Worm (Caenorhabditis elegans) whole organism, L2 larva: Measurements from ENCODE around the gene srw-82.

Experiments
- C34F6.9 ChIP-seq: fragments of 150-350 bp; optimal IDR thresholded peaks from 2 replicates; lab custom pipeline; 2014; ENCODE audit warnings: missing biosample characterization, missing genetic modification characterization
- F13H6.1 ChIP-seq: sonication (generic microtip); optimal IDR thresholded peaks from 2 replicates; lab custom pipeline; 2016; ENCODE audit warnings: missing genetic modification characterization, missing compliant biosample characterization
- R02D3.7 ChIP-seq: fragments of 150-350 bp; optimal IDR thresholded peaks from 2 replicates; lab custom pipeline; 2014; ENCODE audit warnings: missing biosample characterization, missing genetic modification characterization
- Y55F3AM.14 ChIP-seq: fragments of 200-800 bp; sonication (Bioruptor generic); optimal IDR thresholded peaks from 2 replicates; lab custom pipeline; 2018; ENCODE audit warnings: mild to moderate bottlenecking, missing genetic modification characterization, missing compliant biosample characterization
- ZK546.5 ChIP-seq: sonication (generic microtip); optimal IDR thresholded peaks from 2 replicates; lab custom pipeline; 2017; ENCODE audit warnings: missing biosample characterization, missing genetic modification characterization
- alr-1 ChIP-seq: fragments of 150-350 bp; optimal IDR thresholded peaks from 2 replicates; lab custom pipeline; 2014; ENCODE audit warnings: missing biosample characterization, missing genetic modification characterization
- ama-1 ChIP-seq: fragments of 150-350 bp; optimal IDR thresholded peaks from 2 replicates; lab custom pipeline; 2018; ENCODE audit warnings: inconsistent platforms
- blmp-1 ChIP-seq: sonication (generic microtip); optimal IDR thresholded peaks from 2 replicates; lab custom pipeline; 2017; ENCODE audit warnings: missing genetic modification characterization, mild to moderate bottlenecking, missing compliant biosample characterization, antibody characterized with exemption, moderate library complexity; ENCODE audit not compliant: insufficient read depth
- ceh-16 ChIP-seq: fragments of 150-350 bp; optimal IDR thresholded peaks from 2 replicates; lab custom pipeline; 2014; ENCODE audit warnings: missing biosample characterization, missing genetic modification characterization
- crh-2 ChIP-seq: sonication (generic microtip); optimal IDR thresholded peaks from 2 replicates; lab custom pipeline; 2017; ENCODE audit warnings: missing biosample characterization, missing genetic modification characterization
- dmd-4 ChIP-seq: sonication (generic microtip); optimal IDR thresholded peaks from 2 replicates; lab custom pipeline; 2017; ENCODE audit warnings: missing biosample characterization, missing genetic modification characterization
- egl-27 ChIP-seq: sonication (generic microtip); optimal IDR thresholded peaks from 3 replicates; lab custom pipeline; 2017; ENCODE audit warnings: missing biosample characterization, missing genetic modification reagents, missing genetic modification characterization
- elt-1 ChIP-seq: fragments of 150-350 bp; optimal IDR thresholded peaks from 2 replicates; lab custom pipeline; 2014; ENCODE audit warnings: missing biosample characterization, missing genetic modification characterization
- fos-1 ChIP-seq: fragments of 150-350 bp; optimal IDR thresholded peaks from 2 replicates; lab custom pipeline; 2014; ENCODE audit warnings: missing biosample characterization, missing genetic modification characterization
- lin-11 ChIP-seq: fragments of 150-350 bp; sonication (generic microtip); optimal IDR thresholded peaks from 2 replicates; lab custom pipeline; 2014; ENCODE audit warnings: missing biosample characterization, missing genetic modification characterization, inconsistent platforms, mixed read lengths
- lin-39 ChIP-seq: fragments of 150-350 bp; optimal IDR thresholded peaks from 2 replicates; lab custom pipeline; 2014; ENCODE audit warnings: missing biosample characterization, missing genetic modification reagents, missing genetic modification characterization
- lsy-2 ChIP-seq, 2 experiments: fragments of 150-350 bp in 1 of 2; sonication (generic microtip) in 1 of 2; optimal IDR thresholded peaks; 2 replicates each; lab custom pipeline; 2014 to 2017; ENCODE audit warnings: missing biosample characterization in 2 of 2, missing genetic modification characterization in 2 of 2
- mab-5 ChIP-seq: fragments of 150-350 bp; optimal IDR thresholded peaks from 2 replicates; lab custom pipeline; 2014; ENCODE audit warnings: missing biosample characterization, missing genetic modification characterization
- mbf-1 ChIP-seq: sonication (generic microtip); optimal IDR thresholded peaks from 2 replicates; lab custom pipeline; 2017; ENCODE audit warnings: missing biosample characterization, missing genetic modification characterization
- mdl-1 ChIP-seq, 2 experiments: fragments of 150-350 bp in 1 of 2; sonication (generic microtip) in 1 of 2; optimal IDR thresholded peaks; 2 replicates each; lab custom pipeline; 2017; ENCODE audit warnings: missing biosample characterization in 2 of 2, missing genetic modification characterization in 2 of 2
- nhr-10 ChIP-seq: sonication (generic microtip); optimal IDR thresholded peaks from 2 replicates; lab custom pipeline; 2017; ENCODE audit warnings: missing biosample characterization, missing genetic modification characterization
- nhr-11 ChIP-seq: fragments of 150-350 bp; optimal IDR thresholded peaks from 2 replicates; lab custom pipeline; 2014; ENCODE audit warnings: missing biosample characterization, missing genetic modification characterization
- nhr-12 ChIP-seq: fragments of 150-350 bp; optimal IDR thresholded peaks from 2 replicates; lab custom pipeline; 2014; ENCODE audit warnings: missing biosample characterization, missing genetic modification characterization
- nhr-129 ChIP-seq: fragments of 150-350 bp; optimal IDR thresholded peaks from 2 replicates; lab custom pipeline; 2014; ENCODE audit warnings: missing biosample characterization, missing genetic modification characterization
- nhr-23 ChIP-seq: fragments of 150-350 bp; optimal IDR thresholded peaks from 2 replicates; lab custom pipeline; 2014; ENCODE audit warnings: missing biosample characterization, missing genetic modification reagents, missing genetic modification characterization
- nhr-6 ChIP-seq: fragments of 150-350 bp; optimal IDR thresholded peaks from 2 replicates; lab custom pipeline; 2014; ENCODE audit warnings: missing biosample characterization, missing genetic modification characterization
- nhr-77 ChIP-seq: fragments of 150-350 bp; optimal IDR thresholded peaks from 2 replicates; lab custom pipeline; 2014; ENCODE audit warnings: missing biosample characterization, missing genetic modification characterization
- peb-1 ChIP-seq: fragments of 150-350 bp; optimal IDR thresholded peaks from 2 replicates; lab custom pipeline; 2014; ENCODE audit warnings: missing biosample characterization, missing genetic modification characterization
- skn-1 ChIP-seq: sonication (generic microtip); optimal IDR thresholded peaks from 2 replicates; lab custom pipeline; 2017; ENCODE audit warnings: missing biosample characterization, missing genetic modification characterization
- sma-3 ChIP-seq: sonication (generic microtip); optimal IDR thresholded peaks from 2 replicates; lab custom pipeline; 2016; ENCODE audit warnings: missing genetic modification reagents, missing genetic modification characterization, missing compliant biosample characterization
- snpc-4 ChIP-seq: fragments of 150-350 bp; optimal IDR thresholded peaks from 2 replicates; lab custom pipeline; 2014; ENCODE audit warnings: missing biosample characterization, missing genetic modification characterization
- unc-39 ChIP-seq: fragments of 150-350 bp; optimal IDR thresholded peaks from 2 replicates; lab custom pipeline; 2014; ENCODE audit warnings: missing biosample characterization, missing genetic modification characterization
- unc-55 ChIP-seq: fragments of 150-350 bp; sonication (generic microtip); optimal IDR thresholded peaks from 3 replicates; lab custom pipeline; 2014; ENCODE audit warnings: missing biosample characterization, missing genetic modification reagents, missing genetic modification characterization
- unc-62 ChIP-seq: fragments of 150-350 bp; optimal IDR thresholded peaks from 2 replicates; lab custom pipeline; 2014; ENCODE audit warnings: missing biosample characterization, missing genetic modification reagents, missing genetic modification characterization
- zag-1 ChIP-seq: fragments of 150-350 bp; optimal IDR thresholded peaks from 2 replicates; lab custom pipeline; 2014; ENCODE audit warnings: missing biosample characterization, missing genetic modification characterization
- ztf-1 ChIP-seq: fragments of 200-800 bp; sonication (Bioruptor generic); conservative IDR thresholded peaks from 2 replicates; pipeline ENCODE4 v1.3.6; 2022; ENCODE audit warnings: missing genetic modification characterization, missing compliant biosample characterization
- ztf-11 ChIP-seq: sonication (generic microtip); optimal IDR thresholded peaks from 2 replicates; lab custom pipeline; 2017; ENCODE audit warnings: missing biosample characterization, missing genetic modification characterization
- ztf-4 ChIP-seq: fragments of 150-350 bp; optimal IDR thresholded peaks from 2 replicates; lab custom pipeline; 2014; ENCODE audit warnings: missing biosample characterization, missing genetic modification characterization

Gene srw-82

ce11 chrV:18414051-18414450 is 17.5 kb upstream of the srw-82 start, which contains the start of gene txt-8:
Gene txt-8, plus strand, starts transcription at chrV:18414351.
- TF ChIP-seq ceh-16 (tag; lab: Kevin White, UChicago) = no peak
- TF ChIP-seq fos-1 (tag; lab: Kevin White, UChicago) = no peak
- TF ChIP-seq, all 48 proteins: peak for 0

ce11 chrV:18420797-18421196 is 10.8 kb upstream of the srw-82 start, which contains the start of gene srj-26:
Gene srj-26, plus strand, starts transcription at chrV:18421097.
- no peak for TF ChIP-seq F13H6.1 (tag; lab: Kevin White, UChicago)
- no peak for TF ChIP-seq lin-39 (tag; lab: Kevin White, UChicago)
- TF ChIP-seq unc-62 = no peak
- TF ChIP-seq ceh-16 (tag; lab: Kevin White, UChicago) = no peak
- no peak for TF ChIP-seq skn-1
- no peak for TF ChIP-seq nhr-129
- TF ChIP-seq nhr-6 (tag; lab: Kevin White, UChicago) = no peak
- no peak for TF ChIP-seq fos-1 (tag; lab: Kevin White, UChicago)
- TF ChIP-seq sma-3 (GFP tag; lab: Kevin White, UChicago) = no peak
- TF ChIP-seq nhr-11 = no peak
- TF ChIP-seq R02D3.7 (tag; lab: Kevin White, UChicago) = no peak
- no peak for TF ChIP-seq Y55F3AM.14 (GFP tag; lab: Kevin White, UChicago)
- no peak for TF ChIP-seq zag-1 (tag; lab: Kevin White, UChicago)
- TF ChIP-seq egl-27 (tag; lab: Kevin White, UChicago) = no peak
- no peak for TF ChIP-seq nhr-10 (tag; lab: Kevin White, UChicago)
- no peak for TF ChIP-seq ZK546.5 (tag; lab: Kevin White, UChicago)
- TF ChIP-seq, all 48 proteins: peak for 0

- no peak for TF ChIP-seq unc-55 (GFP tag; lab: Kevin White, UChicago)
- TF ChIP-seq lin-11 = no peak
- TF ChIP-seq nhr-77 (tag; lab: Kevin White, UChicago) = no peak
- no peak for TF ChIP-seq skn-1
- TF ChIP-seq peb-1 (tag; lab: Kevin White, UChicago) = no peak
- TF ChIP-seq nhr-23 (tag; lab: Kevin White, UChicago) = no peak
- no peak for TF ChIP-seq blmp-1
- no peak for TF ChIP-seq fos-1 (tag; lab: Kevin White, UChicago)
- no peak for TF ChIP-seq C34F6.9
- TF ChIP-seq crh-2 (tag; lab: Kevin White, UChicago) = no peak
- TF ChIP-seq ztf-4 (tag; lab: Kevin White, UChicago) = no peak
- TF ChIP-seq R02D3.7 (tag; lab: Kevin White, UChicago) = no peak
Observed at ce11 chrV:18424471-18424870, 7.1 kb upstream of the srw-82 start, which contains the start of gene ZK262.4. Gene ZK262.4, minus strand, starts transcription at chrV:18424571.

ce11 chrV:18425544-18425943 is 6.0 kb upstream of the srw-82 start, which contains the start of gene ZK262.19:
Gene ZK262.19, minus strand, starts transcription at chrV:18425644.
- no peak for TF ChIP-seq nhr-77 (tag; lab: Kevin White, UChicago)
- TF ChIP-seq crh-2 (tag; lab: Kevin White, UChicago) = no peak
- TF ChIP-seq nhr-129 = no peak
- TF ChIP-seq unc-55 (GFP tag; lab: Kevin White, UChicago) = no peak
- no peak for TF ChIP-seq ama-1 (lab: Kevin White, UChicago)
- TF ChIP-seq mbf-1 (tag; lab: Kevin White, UChicago) = no peak
- TF ChIP-seq skn-1 = no peak
- TF ChIP-seq ztf-1 (GFP tag; lab: Robert Waterston, UW) = no peak

- TF ChIP-seq fos-1 (tag; lab: Kevin White, UChicago) (no peak), snpc-4 (no peak), ztf-11 (no peak)
Observed at ce11 chrV:18426280-18426679, 5.3 kb upstream of the srw-82 start, which contains the start of gene srw-83. Gene srw-83, plus strand, starts transcription at chrV:18426580.

ce11 chrV:18430826-18431225 is 724 bp upstream of the srw-82 start:
- TF ChIP-seq egl-27 (tag; lab: Kevin White, UChicago) = no peak
- no peak for TF ChIP-seq alr-1
- TF ChIP-seq nhr-12 (tag; lab: Kevin White, UChicago) = no peak
- TF ChIP-seq unc-39 (tag; lab: Kevin White, UChicago) = no peak
- TF ChIP-seq C34F6.9 = no peak
- TF ChIP-seq mdl-1 (tag; optimal IDR thresholded peaks at IDR 0.05; lab: Kevin White, UChicago) = no peak
- TF ChIP-seq mbf-1 (tag; lab: Kevin White, UChicago) = no peak
- no peak for TF ChIP-seq dmd-4 (tag; lab: Kevin White, UChicago)
- no peak for TF ChIP-seq ama-1 (lab: Kevin White, UChicago)
- TF ChIP-seq lsy-2 (tag; optimal IDR thresholded peaks at IDR 0.05; lab: Kevin White, UChicago) = no peak
- no peak for TF ChIP-seq snpc-4
- TF ChIP-seq blmp-1 = no peak
- no peak for TF ChIP-seq elt-1 (tag; lab: Kevin White, UChicago)
- no peak for TF ChIP-seq R02D3.7 (tag; lab: Kevin White, UChicago)
- no peak for TF ChIP-seq nhr-6 (tag; lab: Kevin White, UChicago)
- no peak for TF ChIP-seq ZK546.5 (tag; lab: Kevin White, UChicago)
- TF ChIP-seq sma-3 (GFP tag; lab: Kevin White, UChicago) = no peak
- no peak for TF ChIP-seq lin-39 (tag; lab: Kevin White, UChicago)
- no peak for TF ChIP-seq nhr-23 (tag; lab: Kevin White, UChicago)
- TF ChIP-seq mab-5 (tag; lab: Kevin White, UChicago) = no peak
